Worm (Caenorhabditis elegans) whole organism, midembryonic: ENCODE data around the gene ergi-2.

Source experiments
- T22C8.4 ChIP-seq: fragments of 200-800 bp; sonication (Bioruptor generic); IDR thresholded peaks from 2 replicates; pipeline ENCODE4 v1.3.6; 2022; ENCODE audit warnings: missing genetic modification characterization, missing compliant biosample characterization
- flt-1 ChIP-seq: fragments of 200-800 bp; sonication (Bioruptor generic); IDR thresholded peaks from 2 replicates; pipeline ENCODE4 v1.3.6; 2022; ENCODE audit warnings: missing genetic modification characterization, missing compliant biosample characterization
- med-1 ChIP-seq: sonication (generic microtip); optimal IDR thresholded peaks from 2 replicates; lab custom pipeline; 2017; ENCODE audit warnings: missing genetic modification characterization, mild to moderate bottlenecking, missing compliant biosample characterization, antibody characterized with exemption, missing genetic modification reagents; ENCODE audit not compliant: insufficient read depth
- ref-1 ChIP-seq: fragments of 200-800 bp; sonication (Bioruptor generic); conservative IDR thresholded peaks from 2 replicates; pipeline ENCODE4 v1.3.6; 2022; ENCODE audit warnings: missing genetic modification reagents, missing genetic modification characterization, missing compliant biosample characterization

ce11 chrX:15053223-15053933 lies 46.3 kb upstream of the ergi-2 start, which contains the start of gene H03G16.1:
- TF ChIP-seq T22C8.4 (GFP tag; lab: Robert Waterston, UW) (no peak), med-1 (GFP tag; lab: Kevin White, UChicago) (no peak), flt-1 (GFP tag; lab: Robert Waterston, UW) (no peak), ref-1 (GFP tag; lab: Robert Waterston, UW) (no peak)
